Worm (Caenorhabditis elegans) whole organism, L1 larva: ENCODE data around the gene K02E7.12.

Source experiments
- C16A3.4 ChIP-seq: fragments of 150-350 bp; optimal IDR thresholded peaks from 2 replicates; lab custom pipeline; 2014; ENCODE audit warnings: missing biosample characterization, missing genetic modification characterization
- Y116A8C.19 ChIP-seq: sonication (generic microtip); optimal IDR thresholded peaks from 2 replicates; lab custom pipeline; 2016; ENCODE audit warnings: missing compliant biosample characterization, missing genetic modification characterization, borderline replicate concordance
- ceh-88 ChIP-seq: fragments of 200-800 bp; sonication (Bioruptor generic); IDR thresholded peaks from 2 replicates; pipeline ENCODE4 v1.3.6; 2022; ENCODE audit warnings: missing genetic modification characterization, missing compliant biosample characterization
- ceh-90 ChIP-seq: sonication (generic microtip); optimal IDR thresholded peaks from 2 replicates; lab custom pipeline; 2016; ENCODE audit warnings: missing genetic modification characterization, missing compliant biosample characterization
- ces-1 ChIP-seq: fragments of 150-350 bp; optimal IDR thresholded peaks from 2 replicates; lab custom pipeline; 2014; ENCODE audit warnings: missing biosample characterization, missing genetic modification reagents, missing genetic modification characterization
- efl-1 ChIP-seq, 4 experiments: fragments of 150-350 bp; optimal IDR thresholded peaks in 3 of 4; peaks in 1 of 4; 1 replicate in 1 of 4; 2 replicates in 3 of 4; lab custom pipeline; 2014; ENCODE audit warnings: missing biosample characterization in 2 of 4, missing genetic modification characterization in 2 of 4, missing genetic modification reagents in 2 of 4
- egl-27 ChIP-seq, 2 experiments: fragments of 150-350 bp in 1 of 2; sonication (generic microtip); optimal IDR thresholded peaks; 3 replicates each; lab custom pipeline; 2017 to 2018; ENCODE audit warnings: missing biosample characterization in 2 of 2, missing genetic modification characterization in 2 of 2, missing genetic modification reagents in 2 of 2
- elt-2 ChIP-seq: sonication (generic microtip); optimal IDR thresholded peaks from 2 replicates; lab custom pipeline; 2016; ENCODE audit warnings: missing genetic modification characterization, mild to moderate bottlenecking, inconsistent platforms, missing compliant biosample characterization, missing genetic modification reagents
- elt-3 ChIP-seq, 6 experiments: fragments of 150-350 bp in 1 of 6; sonication (generic microtip); optimal IDR thresholded peaks; 2 replicates each; lab custom pipeline; 2017 to 2018; ENCODE audit warnings: missing biosample characterization in 6 of 6, missing genetic modification characterization in 6 of 6, inconsistent platforms in 1 of 6
- fkh-10 ChIP-seq: sonication (generic microtip); optimal IDR thresholded peaks from 2 replicates; lab custom pipeline; 2017; ENCODE audit warnings: missing biosample characterization, missing genetic modification reagents, missing genetic modification characterization
- fkh-4 ChIP-seq: sonication (generic microtip); optimal IDR thresholded peaks from 2 replicates; lab custom pipeline; 2016; ENCODE audit warnings: missing compliant biosample characterization, missing genetic modification characterization, borderline replicate concordance
- fos-1 ChIP-seq: fragments of 150-350 bp; optimal IDR thresholded peaks from 2 replicates; lab custom pipeline; 2014; ENCODE audit warnings: missing biosample characterization, missing genetic modification characterization
- isw-1 ChIP-seq: fragments of 200-800 bp; sonication (Bioruptor generic); IDR thresholded peaks from 2 replicates; pipeline ENCODE4 v1.3.6; 2022; ENCODE audit warnings: missing genetic modification characterization, missing compliant biosample characterization
- jun-1 ChIP-seq: fragments of 150-350 bp; optimal IDR thresholded peaks from 2 replicates; lab custom pipeline; 2014; ENCODE audit warnings: missing biosample characterization, missing genetic modification reagents, missing genetic modification characterization
- lin-13 ChIP-seq: fragments of 150-350 bp; optimal IDR thresholded peaks from 2 replicates; lab custom pipeline; 2014; ENCODE audit warnings: missing biosample characterization, missing genetic modification reagents, missing genetic modification characterization
- lin-14 ChIP-seq: fragments of 200-800 bp; sonication (Bioruptor generic); optimal IDR thresholded peaks from 2 replicates; lab custom pipeline; 2018; ENCODE audit warnings: mild to moderate bottlenecking, missing genetic modification characterization, moderate library complexity, missing compliant biosample characterization
- lin-15B ChIP-seq: fragments of 150-350 bp; sonication (generic microtip); optimal IDR thresholded peaks from 3 replicates; lab custom pipeline; 2014; ENCODE audit warnings: missing biosample characterization, missing genetic modification characterization
- lin-35 ChIP-seq, 2 experiments: fragments of 150-350 bp; optimal IDR thresholded peaks; 2 replicates each; lab custom pipeline; 2014; ENCODE audit warnings: missing biosample characterization in 2 of 2, missing genetic modification characterization in 2 of 2, missing genetic modification reagents in 2 of 2
- lir-3 ChIP-seq: sonication (generic microtip); optimal IDR thresholded peaks from 2 replicates; lab custom pipeline; 2016; ENCODE audit warnings: mild to moderate bottlenecking, missing genetic modification characterization, moderate library complexity, missing compliant biosample characterization; ENCODE audit not compliant: poor library complexity
- lsy-2 ChIP-seq, 2 experiments: fragments of 150-350 bp; optimal IDR thresholded peaks; 2 replicates each; lab custom pipeline; 2014; ENCODE audit warnings: missing biosample characterization in 2 of 2, missing genetic modification characterization in 2 of 2
- mab-9 ChIP-seq: fragments of 200-800 bp; sonication (Bioruptor generic); IDR thresholded peaks from 2 replicates; pipeline ENCODE4 v1.3.6; 2022; ENCODE audit warnings: missing genetic modification reagents, missing genetic modification characterization, missing compliant biosample characterization
- mdl-1 ChIP-seq, 2 experiments: fragments of 150-350 bp; optimal IDR thresholded peaks; 2 replicates each; lab custom pipeline; 2014 to 2017; ENCODE audit warnings: missing biosample characterization in 2 of 2, missing genetic modification characterization in 2 of 2, inconsistent platforms in 1 of 2
- mef-2 ChIP-seq: fragments of 150-350 bp; optimal IDR thresholded peaks from 2 replicates; lab custom pipeline; 2014; ENCODE audit warnings: missing biosample characterization, missing genetic modification characterization
- mep-1 ChIP-seq: fragments of 150-350 bp; optimal IDR thresholded peaks from 2 replicates; lab custom pipeline; 2014; ENCODE audit warnings: missing biosample characterization, missing genetic modification characterization
- nhr-28 ChIP-seq: fragments of 150-350 bp; optimal IDR thresholded peaks from 2 replicates; lab custom pipeline; 2014; ENCODE audit warnings: missing biosample characterization, missing genetic modification characterization
- nhr-71 ChIP-seq: sonication (generic microtip); optimal IDR thresholded peaks from 2 replicates; lab custom pipeline; 2016; ENCODE audit warnings: mild to moderate bottlenecking, missing genetic modification characterization, moderate library complexity, missing compliant biosample characterization
- nhr-76 ChIP-seq: sonication (generic microtip); optimal IDR thresholded peaks from 2 replicates; lab custom pipeline; 2017; ENCODE audit warnings: missing biosample characterization, missing genetic modification characterization
- nhr-90 ChIP-seq: sonication (generic microtip); optimal IDR thresholded peaks from 2 replicates; lab custom pipeline; 2016; ENCODE audit warnings: mild to moderate bottlenecking, missing genetic modification characterization, missing compliant biosample characterization; ENCODE audit not compliant: poor library complexity
- pag-3 ChIP-seq: sonication (generic microtip); optimal IDR thresholded peaks from 2 replicates; lab custom pipeline; 2017; ENCODE audit warnings: missing genetic modification characterization, mild to moderate bottlenecking, missing compliant biosample characterization, antibody characterized with exemption, borderline replicate concordance; ENCODE audit not compliant: insufficient read depth
- pqm-1 ChIP-seq: sonication (generic microtip); optimal IDR thresholded peaks from 3 replicates; lab custom pipeline; 2017; ENCODE audit warnings: missing biosample characterization, missing genetic modification characterization
- rnt-1 ChIP-seq: sonication (generic microtip); optimal IDR thresholded peaks from 2 replicates; lab custom pipeline; 2016; ENCODE audit warnings: mild to moderate bottlenecking, missing genetic modification characterization, moderate library complexity, missing compliant biosample characterization
- snpc-4 ChIP-seq: fragments of 150-350 bp; optimal IDR thresholded peaks from 2 replicates; lab custom pipeline; 2014; ENCODE audit warnings: missing biosample characterization, missing genetic modification characterization
- sox-4 ChIP-seq: sonication (generic microtip); optimal IDR thresholded peaks from 2 replicates; lab custom pipeline; 2016; ENCODE audit warnings: missing genetic modification characterization, missing compliant biosample characterization
- sup-37 ChIP-seq: fragments of 200-800 bp; sonication (Bioruptor generic); optimal IDR thresholded peaks from 2 replicates; lab custom pipeline; 2018; ENCODE audit warnings: mild to moderate bottlenecking, missing genetic modification characterization, missing compliant biosample characterization
- swsn-7 ChIP-seq: sonication (generic microtip); optimal IDR thresholded peaks from 2 replicates; lab custom pipeline; 2016; ENCODE audit warnings: missing genetic modification characterization, missing compliant biosample characterization
- tbx-2 ChIP-seq: sonication (generic microtip); optimal IDR thresholded peaks from 2 replicates; lab custom pipeline; 2016; ENCODE audit warnings: missing genetic modification characterization, missing compliant biosample characterization
- unc-30 ChIP-seq: sonication (generic microtip); optimal IDR thresholded peaks from 2 replicates; lab custom pipeline; 2017; ENCODE audit warnings: missing biosample characterization, missing genetic modification characterization
- unc-98 ChIP-seq: fragments of 200-800 bp; sonication (Bioruptor generic); IDR thresholded peaks from 2 replicates; pipeline ENCODE4 v1.3.6; 2022; ENCODE audit warnings: missing genetic modification characterization, missing compliant biosample characterization
- vab-15 ChIP-seq: sonication (generic microtip); optimal IDR thresholded peaks from 2 replicates; lab custom pipeline; 2017; ENCODE audit warnings: missing genotype, mild to moderate bottlenecking, missing genetic modification characterization, missing compliant biosample characterization
- xbp-1 ChIP-seq: sonication (generic microtip); optimal IDR thresholded peaks from 2 replicates; lab custom pipeline; 2016; ENCODE audit warnings: missing genetic modification characterization, missing compliant biosample characterization

K02E7.12 gene

ce11 chrII:1084899-1085298 lies 13.9 kb downstream of the K02E7.12 start (continued):
- TF ChIP-seq nhr-90 (tag; lab: Kevin White, UChicago) (no peak), nhr-28 (tag; lab: Kevin White, UChicago) (no peak), xbp-1 (tag; lab: Kevin White, UChicago) (peak; percentile 47), unc-98 (GFP tag; lab: Robert Waterston, UW) (no peak), lin-13 (GFP tag; lab: Kevin White, UChicago) (peak; percentile 47), unc-30 (tag; lab: Kevin White, UChicago) (no peak), rnt-1 (tag; lab: Kevin White, UChicago) (peak; percentile 77), swsn-7 (peak; percentile 62), mdl-1 (tag; optimal IDR thresholded peaks at IDR 0.05; lab: Kevin White, UChicago) (peak in 1 of 2 experiments; percentile 43), ceh-88 (GFP tag; lab: Robert Waterston, UW) (no peak; the same call in 1 of the 2 replicates), Y116A8C.19 (tag; lab: Kevin White, UChicago) (no peak), sup-37 (GFP tag; lab: Kevin White, UChicago) (no peak), fkh-10 (GFP tag; lab: Kevin White, UChicago) (no peak), lin-35 (GFP tag; optimal IDR thresholded peaks at IDR 0.05; lab: Kevin White, UChicago) (peak in 1 of 2 experiments; percentile 44), vab-15 (tag; lab: Kevin White, UChicago) (no peak), lsy-2 (tag; optimal IDR thresholded peaks at IDR 0.05; lab: Kevin White, UChicago) (peak; percentile 68 to 73), mep-1 (tag; lab: Kevin White, UChicago) (peak; percentile 59), nhr-71 (tag; lab: Kevin White, UChicago) (peak; percentile 88), efl-1 (optimal IDR thresholded peaks at IDR 0.05; lab: Kevin White, UChicago) (peak; percentile 63 to 65), efl-1 (GFP tag; optimal IDR thresholded peaks at IDR 0.05 in 1 of 2; lab: Kevin White, UChicago) (peak in 1 of 2 experiments; percentile 36), egl-27 (tag; optimal IDR thresholded peaks at IDR 0.05; lab: Kevin White, UChicago) (peak in 1 of 2 experiments; percentile 16), mab-9 (GFP tag; lab: Robert Waterston, UW) (no peak), C16A3.4 (no peak), isw-1 (GFP tag; lab: Robert Waterston, UW) (no peak), lin-15B (tag; lab: Kevin White, UChicago) (no peak), sox-4 (no peak), lir-3 (tag; lab: Kevin White, UChicago) (no peak), ceh-90 (tag; lab: Kevin White, UChicago) (no peak), mef-2 (tag; lab: Kevin White, UChicago) (peak; percentile 61), snpc-4 (tag; lab: Kevin White, UChicago) (peak; percentile 8), ces-1 (GFP tag; lab: Kevin White, UChicago) (no peak), fos-1 (tag; lab: Kevin White, UChicago) (peak; percentile 40), fkh-4 (tag; lab: Kevin White, UChicago) (peak; percentile 30), nhr-76 (tag; lab: Kevin White, UChicago) (no peak), elt-3 (tag; optimal IDR thresholded peaks at IDR 0.05; lab: Kevin White, UChicago) (peak in 1 of 6 experiments; percentile 43), jun-1 (tag; lab: Kevin White, UChicago) (peak; percentile 30), pag-3 (tag; lab: Kevin White, UChicago) (no peak)

DNA sequence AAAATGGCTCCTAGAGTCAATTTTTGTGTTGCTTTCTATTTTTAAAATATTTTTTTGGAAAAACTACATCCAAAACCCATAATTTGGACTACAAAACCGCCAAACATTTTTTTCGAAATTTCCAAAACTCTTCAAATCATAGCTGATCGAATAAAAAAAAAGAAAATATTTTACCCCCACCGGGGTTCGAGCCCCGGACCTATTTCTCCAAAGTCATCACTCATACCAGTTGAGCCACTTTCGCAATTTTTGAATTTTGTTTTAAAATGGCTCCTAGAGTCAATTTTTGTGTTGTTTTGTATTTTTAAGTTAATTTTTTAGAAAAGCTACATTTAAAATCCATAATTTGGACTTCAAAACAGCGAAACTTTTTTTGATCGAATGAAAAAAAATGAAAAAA lies 14.6 kb downstream of the K02E7.12 start:
- TF ChIP-seq tbx-2 (tag; lab: Kevin White, UChicago), result no peak
- no peak for TF ChIP-seq pqm-1 (tag; lab: Kevin White, UChicago)
- TF ChIP-seq lin-14 (GFP tag; lab: Kevin White, UChicago), result no peak
- no peak for TF ChIP-seq mep-1 (tag; lab: Kevin White, UChicago)
- no peak for TF ChIP-seq elt-2 (tag; lab: Kevin White, UChicago)
- no peak for TF ChIP-seq C16A3.4
